Worm (Caenorhabditis elegans) whole organism, L2 larva: ENCODE data around the gene sra-13.

Experiments used
- C34F6.9 ChIP-seq: fragments of 150-350 bp; optimal IDR thresholded peaks from 2 replicates; lab custom pipeline; 2014; ENCODE audit warnings: missing biosample characterization, missing genetic modification characterization
- F13H6.1 ChIP-seq: sonication (generic microtip); optimal IDR thresholded peaks from 2 replicates; lab custom pipeline; 2016; ENCODE audit warnings: missing genetic modification characterization, missing compliant biosample characterization
- Y55F3AM.14 ChIP-seq: fragments of 200-800 bp; sonication (Bioruptor generic); optimal IDR thresholded peaks from 2 replicates; lab custom pipeline; 2018; ENCODE audit warnings: mild to moderate bottlenecking, missing genetic modification characterization, missing compliant biosample characterization
- ZK546.5 ChIP-seq: sonication (generic microtip); optimal IDR thresholded peaks from 2 replicates; lab custom pipeline; 2017; ENCODE audit warnings: missing biosample characterization, missing genetic modification characterization
- aly-2 ChIP-seq: fragments of 150-350 bp; optimal IDR thresholded peaks from 2 replicates; lab custom pipeline; 2014; ENCODE audit warnings: missing biosample characterization, missing genetic modification characterization
- ama-1 ChIP-seq: fragments of 150-350 bp; optimal IDR thresholded peaks from 2 replicates; lab custom pipeline; 2018; ENCODE audit warnings: inconsistent platforms
- blmp-1 ChIP-seq: sonication (generic microtip); optimal IDR thresholded peaks from 2 replicates; lab custom pipeline; 2017; ENCODE audit warnings: missing genetic modification characterization, mild to moderate bottlenecking, missing compliant biosample characterization, antibody characterized with exemption, moderate library complexity; ENCODE audit not compliant: insufficient read depth
- dmd-4 ChIP-seq: sonication (generic microtip); optimal IDR thresholded peaks from 2 replicates; lab custom pipeline; 2017; ENCODE audit warnings: missing biosample characterization, missing genetic modification characterization
- egl-27 ChIP-seq: sonication (generic microtip); optimal IDR thresholded peaks from 3 replicates; lab custom pipeline; 2017; ENCODE audit warnings: missing biosample characterization, missing genetic modification reagents, missing genetic modification characterization
- elt-1 ChIP-seq: fragments of 150-350 bp; optimal IDR thresholded peaks from 2 replicates; lab custom pipeline; 2014; ENCODE audit warnings: missing biosample characterization, missing genetic modification characterization
- elt-3 ChIP-seq: sonication (generic microtip); optimal IDR thresholded peaks from 2 replicates; lab custom pipeline; 2017; ENCODE audit warnings: missing biosample characterization, missing genetic modification characterization
- fos-1 ChIP-seq: fragments of 150-350 bp; optimal IDR thresholded peaks from 2 replicates; lab custom pipeline; 2014; ENCODE audit warnings: missing biosample characterization, missing genetic modification characterization
- gmeb-1 ChIP-seq: fragments of 150-350 bp; optimal IDR thresholded peaks from 2 replicates; lab custom pipeline; 2014; ENCODE audit warnings: missing biosample characterization, missing genetic modification characterization
- lin-11 ChIP-seq: fragments of 150-350 bp; sonication (generic microtip); optimal IDR thresholded peaks from 2 replicates; lab custom pipeline; 2014; ENCODE audit warnings: missing biosample characterization, missing genetic modification characterization, inconsistent platforms, mixed read lengths
- lin-39 ChIP-seq: fragments of 150-350 bp; optimal IDR thresholded peaks from 2 replicates; lab custom pipeline; 2014; ENCODE audit warnings: missing biosample characterization, missing genetic modification reagents, missing genetic modification characterization
- mbf-1 ChIP-seq: sonication (generic microtip); optimal IDR thresholded peaks from 2 replicates; lab custom pipeline; 2017; ENCODE audit warnings: missing biosample characterization, missing genetic modification characterization
- nhr-10 ChIP-seq: sonication (generic microtip); optimal IDR thresholded peaks from 2 replicates; lab custom pipeline; 2017; ENCODE audit warnings: missing biosample characterization, missing genetic modification characterization
- nhr-11 ChIP-seq: fragments of 150-350 bp; optimal IDR thresholded peaks from 2 replicates; lab custom pipeline; 2014; ENCODE audit warnings: missing biosample characterization, missing genetic modification characterization
- nhr-12 ChIP-seq: fragments of 150-350 bp; optimal IDR thresholded peaks from 2 replicates; lab custom pipeline; 2014; ENCODE audit warnings: missing biosample characterization, missing genetic modification characterization
- nhr-129 ChIP-seq: fragments of 150-350 bp; optimal IDR thresholded peaks from 2 replicates; lab custom pipeline; 2014; ENCODE audit warnings: missing biosample characterization, missing genetic modification characterization
- nhr-21 ChIP-seq: fragments of 150-350 bp; optimal IDR thresholded peaks from 2 replicates; lab custom pipeline; 2014; ENCODE audit warnings: missing biosample characterization, missing genetic modification characterization
- nhr-23 ChIP-seq: fragments of 150-350 bp; optimal IDR thresholded peaks from 2 replicates; lab custom pipeline; 2014; ENCODE audit warnings: missing biosample characterization, missing genetic modification reagents, missing genetic modification characterization
- nhr-237 ChIP-seq: fragments of 150-350 bp; optimal IDR thresholded peaks from 2 replicates; lab custom pipeline; 2014; ENCODE audit warnings: missing biosample characterization, missing genetic modification characterization
- nhr-25 ChIP-seq: fragments of 150-350 bp; sonication (generic microtip); optimal IDR thresholded peaks from 3 replicates; lab custom pipeline; 2014; ENCODE audit warnings: missing biosample characterization, missing genetic modification characterization
- nhr-77 ChIP-seq: fragments of 150-350 bp; optimal IDR thresholded peaks from 2 replicates; lab custom pipeline; 2014; ENCODE audit warnings: missing biosample characterization, missing genetic modification characterization
- peb-1 ChIP-seq: fragments of 150-350 bp; optimal IDR thresholded peaks from 2 replicates; lab custom pipeline; 2014; ENCODE audit warnings: missing biosample characterization, missing genetic modification characterization
- skn-1 ChIP-seq: sonication (generic microtip); optimal IDR thresholded peaks from 2 replicates; lab custom pipeline; 2017; ENCODE audit warnings: missing biosample characterization, missing genetic modification characterization
- sma-3 ChIP-seq: sonication (generic microtip); optimal IDR thresholded peaks from 2 replicates; lab custom pipeline; 2016; ENCODE audit warnings: missing genetic modification reagents, missing genetic modification characterization, missing compliant biosample characterization
- sma-9 ChIP-seq, 2 experiments: fragments of 150-350 bp in 1 of 2; sonication (generic microtip) in 1 of 2; optimal IDR thresholded peaks; 2 replicates each; lab custom pipeline; 2014 to 2016; ENCODE audit warnings: missing genetic modification characterization in 2 of 2, mild to moderate bottlenecking in 1 of 2, missing biosample characterization in 1 of 2, missing compliant biosample characterization in 1 of 2, missing genetic modification reagents in 1 of 2, moderate library complexity in 1 of 2
- unc-39 ChIP-seq: fragments of 150-350 bp; optimal IDR thresholded peaks from 2 replicates; lab custom pipeline; 2014; ENCODE audit warnings: missing biosample characterization, missing genetic modification characterization
- unc-62 ChIP-seq: fragments of 150-350 bp; optimal IDR thresholded peaks from 2 replicates; lab custom pipeline; 2014; ENCODE audit warnings: missing biosample characterization, missing genetic modification reagents, missing genetic modification characterization
- zag-1 ChIP-seq: fragments of 150-350 bp; optimal IDR thresholded peaks from 2 replicates; lab custom pipeline; 2014; ENCODE audit warnings: missing biosample characterization, missing genetic modification characterization

The sra-13 gene

ce11 chrII:8449660-8450118 lies 42.2 kb downstream of the sra-13 start, which contains the start of gene F22B5.4:
TSS of gene F22B5.4 (plus strand) at chrII:8449710.
- TF ChIP-seq nhr-10 (tag; lab: Kevin White, UChicago) (no peak), C34F6.9 (tag; lab: Kevin White, UChicago) (no peak), fos-1 (peak; percentile 27)

- TF ChIP-seq sma-9 (GFP tag; optimal IDR thresholded peaks at IDR 0.05; lab: Kevin White, UChicago), result peak; percentile 21
- TF ChIP-seq sma-9 (tag; optimal IDR thresholded peaks at IDR 0.05; lab: Kevin White, UChicago), result no peak
- TF ChIP-seq C34F6.9 (tag; lab: Kevin White, UChicago), result peak; percentile 19
- peak; percentile 67 for TF ChIP-seq nhr-129 (tag; lab: Kevin White, UChicago)
- TF ChIP-seq lin-39 (tag; lab: Kevin White, UChicago), result no peak
- no peak for TF ChIP-seq nhr-237 (tag; lab: Kevin White, UChicago)
- TF ChIP-seq egl-27 (tag; lab: Kevin White, UChicago), result no peak
Observed at ce11 chrII:8450750-8451149, 43.3 kb downstream of the sra-13 start.

- no peak for TF ChIP-seq ZK546.5 (tag; lab: Kevin White, UChicago)
- peak; percentile 6 for TF ChIP-seq zag-1
- TF ChIP-seq unc-62 (GFP tag; lab: Kevin White, UChicago), result no peak
- peak; percentile 18 for TF ChIP-seq nhr-129 (tag; lab: Kevin White, UChicago)
- peak; percentile 23 for TF ChIP-seq C34F6.9 (tag; lab: Kevin White, UChicago)
- no peak for TF ChIP-seq sma-3 (GFP tag; lab: Kevin White, UChicago)
- TF ChIP-seq, all 48 proteins: peak for 3
Observed at ce11 chrII:8451425-8451824, 43.9 kb downstream of the sra-13 start.

- TF ChIP-seq nhr-77 (tag; lab: Kevin White, UChicago) (no peak), peb-1 (no peak), elt-3 (no peak), aly-2 (no peak), nhr-129 (tag; lab: Kevin White, UChicago) (no peak), ama-1 (lab: Kevin White, UChicago) (no peak), Y55F3AM.14 (no peak), mbf-1 (tag; lab: Kevin White, UChicago) (no peak), unc-62 (GFP tag; lab: Kevin White, UChicago) (no peak), nhr-25 (tag; lab: Kevin White, UChicago) (no peak)
Observed at ce11 chrII:8454513-8454912, 47.0 kb downstream of the sra-13 start, which contains the start of gene F22B5.5. TSS of gene F22B5.5 (minus strand) at chrII:8454613.

ce11 chrII:8456094-8456493 lies 48.6 kb downstream of the sra-13 start, which contains the start of gene F22B5.6:
TSS of gene F22B5.6 (minus strand) at chrII:8456194.
- no peak for TF ChIP-seq dmd-4
- no peak for TF ChIP-seq nhr-23 (tag; lab: Kevin White, UChicago)
- TF ChIP-seq ZK546.5 (tag; lab: Kevin White, UChicago), result no peak
- TF ChIP-seq zag-1, result no peak
- no peak for TF ChIP-seq lin-39 (tag; lab: Kevin White, UChicago)
- no peak for TF ChIP-seq nhr-11 (tag; lab: Kevin White, UChicago)
- TF ChIP-seq sma-9 (GFP tag; optimal IDR thresholded peaks at IDR 0.05; lab: Kevin White, UChicago), result no peak
- TF ChIP-seq sma-9 (tag; optimal IDR thresholded peaks at IDR 0.05; lab: Kevin White, UChicago), result no peak
- no peak for TF ChIP-seq lin-11
- no peak for TF ChIP-seq gmeb-1 (tag; lab: Kevin White, UChicago)

ce11 chrII:8456681-8457389 lies 49.4 kb downstream of the sra-13 start:
- no peak for TF ChIP-seq nhr-21
- TF ChIP-seq blmp-1, result no peak
- no peak for TF ChIP-seq elt-3
- no peak for TF ChIP-seq nhr-12 (tag; lab: Kevin White, UChicago)
- TF ChIP-seq nhr-77 (tag; lab: Kevin White, UChicago), result no peak
- TF ChIP-seq F13H6.1 (tag; lab: Kevin White, UChicago), result no peak
- TF ChIP-seq elt-1, result no peak
- TF ChIP-seq lin-39 (tag; lab: Kevin White, UChicago), result no peak
- no peak for TF ChIP-seq skn-1
- TF ChIP-seq aly-2, result no peak
- TF ChIP-seq nhr-25 (tag; lab: Kevin White, UChicago), result no peak
- no peak for TF ChIP-seq ama-1 (lab: Kevin White, UChicago)
- TF ChIP-seq Y55F3AM.14, result no peak
- TF ChIP-seq gmeb-1 (tag; lab: Kevin White, UChicago), result no peak
- no peak for TF ChIP-seq unc-39
